Worm (Caenorhabditis elegans) whole organism, L1 larva: Measurements from ENCODE around the gene F53H4.3.

Experiments
- egl-27 ChIP-seq, 2 experiments: fragments of 150-350 bp in 1 of 2; sonication (generic microtip); optimal IDR thresholded peaks; 3 replicates each; lab custom pipeline; 2017 to 2018; ENCODE audit warnings: missing biosample characterization in 2 of 2, missing genetic modification characterization in 2 of 2, missing genetic modification reagents in 2 of 2
- elt-2 ChIP-seq: sonication (generic microtip); optimal IDR thresholded peaks from 2 replicates; lab custom pipeline; 2016; ENCODE audit warnings: missing genetic modification characterization, mild to moderate bottlenecking, inconsistent platforms, missing compliant biosample characterization, missing genetic modification reagents
- fkh-10 ChIP-seq: sonication (generic microtip); optimal IDR thresholded peaks from 2 replicates; lab custom pipeline; 2017; ENCODE audit warnings: missing biosample characterization, missing genetic modification reagents, missing genetic modification characterization
- fos-1 ChIP-seq: fragments of 150-350 bp; optimal IDR thresholded peaks from 2 replicates; lab custom pipeline; 2014; ENCODE audit warnings: missing biosample characterization, missing genetic modification characterization
- hlh-17 ChIP-seq: fragments of 200-800 bp; sonication (Bioruptor generic); optimal IDR thresholded peaks from 2 replicates; lab custom pipeline; 2018; ENCODE audit warnings: missing genetic modification characterization, mild to moderate bottlenecking, missing compliant biosample characterization, moderate library complexity, borderline replicate concordance
- lsy-2 ChIP-seq, 2 experiments: fragments of 150-350 bp; optimal IDR thresholded peaks; 2 replicates each; lab custom pipeline; 2014; ENCODE audit warnings: missing biosample characterization in 2 of 2, missing genetic modification characterization in 2 of 2
- mep-1 ChIP-seq: fragments of 150-350 bp; optimal IDR thresholded peaks from 2 replicates; lab custom pipeline; 2014; ENCODE audit warnings: missing biosample characterization, missing genetic modification characterization
- nhr-20 ChIP-seq: sonication (generic microtip); optimal IDR thresholded peaks from 2 replicates; lab custom pipeline; 2016; ENCODE audit warnings: mild to moderate bottlenecking, missing genetic modification characterization, missing compliant biosample characterization
- nhr-84 ChIP-seq: sonication (generic microtip); optimal IDR thresholded peaks from 2 replicates; lab custom pipeline; 2017; ENCODE audit warnings: missing biosample characterization, missing genetic modification characterization
- nhr-90 ChIP-seq: sonication (generic microtip); optimal IDR thresholded peaks from 2 replicates; lab custom pipeline; 2016; ENCODE audit warnings: mild to moderate bottlenecking, missing genetic modification characterization, missing compliant biosample characterization; ENCODE audit not compliant: poor library complexity
- pqm-1 ChIP-seq: sonication (generic microtip); optimal IDR thresholded peaks from 3 replicates; lab custom pipeline; 2017; ENCODE audit warnings: missing biosample characterization, missing genetic modification characterization
- snpc-4 ChIP-seq: fragments of 150-350 bp; optimal IDR thresholded peaks from 2 replicates; lab custom pipeline; 2014; ENCODE audit warnings: missing biosample characterization, missing genetic modification characterization
- unc-86 ChIP-seq: sonication (generic microtip); optimal IDR thresholded peaks from 2 replicates; lab custom pipeline; 2016; ENCODE audit warnings: missing genetic modification characterization, missing compliant biosample characterization
- ztf-11 ChIP-seq, 2 experiments: sonication (generic microtip); optimal IDR thresholded peaks; 2 replicates each; lab custom pipeline; 2016 to 2017; ENCODE audit warnings: missing genetic modification characterization in 2 of 2, missing biosample characterization in 1 of 2, missing compliant biosample characterization in 1 of 2

ce11 chrX:15892525-15892924 is 5.1 kb upstream of the F53H4.3 start:
- TF ChIP-seq nhr-84 (tag; lab: Kevin White, UChicago) (no peak), snpc-4 (tag; lab: Kevin White, UChicago) (peak; percentile 6), lsy-2 (tag; optimal IDR thresholded peaks at IDR 0.05; lab: Kevin White, UChicago) (no peak), fos-1 (tag; lab: Kevin White, UChicago) (no peak), ztf-11 (tag; optimal IDR thresholded peaks at IDR 0.05; lab: Kevin White, UChicago) (no peak), nhr-90 (no peak), hlh-17 (no peak), elt-2 (tag; lab: Kevin White, UChicago) (no peak), unc-86 (tag; lab: Kevin White, UChicago) (no peak), fkh-10 (GFP tag; lab: Kevin White, UChicago) (no peak), mep-1 (tag; lab: Kevin White, UChicago) (no peak), pqm-1 (no peak), egl-27 (tag; optimal IDR thresholded peaks at IDR 0.05; lab: Kevin White, UChicago) (no peak), nhr-20 (no peak)
